Worm (Caenorhabditis elegans) whole organism, mixed stage, embryonic: Measurements from ENCODE around the gene srj-52.

Experiments
- M03D4.4 ChIP-seq: sonication (generic microtip); optimal IDR thresholded peaks from 2 replicates; lab custom pipeline; 2017; ENCODE audit warnings: mild to moderate bottlenecking, missing genetic modification characterization, missing compliant biosample characterization
- bed-3 ChIP-seq: fragments of 200-800 bp; sonication (Bioruptor generic); optimal IDR thresholded peaks from 3 replicates; lab custom pipeline; 2018; ENCODE audit warnings: mild to moderate bottlenecking, missing genetic modification characterization, moderate library complexity, missing compliant biosample characterization
- blmp-1 ChIP-seq: fragments of 150-350 bp; optimal IDR thresholded peaks from 2 replicates; lab custom pipeline; 2014; ENCODE audit warnings: missing biosample characterization, missing genetic modification characterization
- ceh-39 ChIP-seq: fragments of 150-350 bp; optimal IDR thresholded peaks from 2 replicates; lab custom pipeline; 2014; ENCODE audit warnings: missing biosample characterization, missing genetic modification characterization
- ceh-83 ChIP-seq: fragments of 200-800 bp; sonication (Bioruptor generic); optimal IDR thresholded peaks from 2 replicates; lab custom pipeline; 2018; ENCODE audit warnings: mild to moderate bottlenecking, missing genetic modification characterization, missing compliant biosample characterization
- drap-1 ChIP-seq: fragments of 200-800 bp; sonication (Bioruptor generic); optimal IDR thresholded peaks from 3 replicates; lab custom pipeline; 2018; ENCODE audit warnings: mild to moderate bottlenecking, missing genetic modification characterization, missing compliant biosample characterization
- elt-3 ChIP-seq: fragments of 150-350 bp; optimal IDR thresholded peaks from 2 replicates; lab custom pipeline; 2014; ENCODE audit warnings: missing biosample characterization, missing genetic modification characterization
- flh-1 ChIP-seq: fragments of 200-800 bp; sonication (Bioruptor generic); optimal IDR thresholded peaks from 2 replicates; lab custom pipeline; 2018; ENCODE audit warnings: mild to moderate bottlenecking, missing genetic modification characterization, moderate library complexity, missing compliant biosample characterization
- ham-2 ChIP-seq: fragments of 200-800 bp; sonication (Bioruptor generic); optimal IDR thresholded peaks from 2 replicates; lab custom pipeline; 2018; ENCODE audit warnings: mild to moderate bottlenecking, missing genetic modification characterization, missing compliant biosample characterization
- hlh-1 ChIP-seq: fragments of 150-350 bp; optimal IDR thresholded peaks from 2 replicates; lab custom pipeline; 2014; ENCODE audit warnings: missing biosample characterization, missing genetic modification reagents, missing genetic modification characterization
- lin-13 ChIP-seq: fragments of 150-350 bp; optimal IDR thresholded peaks from 2 replicates; lab custom pipeline; 2014; ENCODE audit warnings: missing biosample characterization, missing genetic modification characterization
- lsy-2 ChIP-seq: fragments of 150-350 bp; optimal IDR thresholded peaks from 2 replicates; lab custom pipeline; 2014; ENCODE audit warnings: missing biosample characterization, missing genetic modification characterization
- mab-5 ChIP-seq: fragments of 150-350 bp; optimal IDR thresholded peaks from 2 replicates; lab custom pipeline; 2014; ENCODE audit warnings: missing biosample characterization, missing genetic modification characterization
- mls-2 ChIP-seq: sonication (generic microtip); optimal IDR thresholded peaks from 2 replicates; lab custom pipeline; 2016; ENCODE audit warnings: mild to moderate bottlenecking, missing genetic modification characterization, moderate library complexity, missing compliant biosample characterization
- nhr-28 ChIP-seq: fragments of 150-350 bp; optimal IDR thresholded peaks from 2 replicates; lab custom pipeline; 2014; ENCODE audit warnings: missing biosample characterization, missing genetic modification characterization
- nhr-76 ChIP-seq: sonication (generic microtip); optimal IDR thresholded peaks from 2 replicates; lab custom pipeline; 2017; ENCODE audit warnings: missing biosample characterization, missing genetic modification characterization
- pha-4 ChIP-seq: fragments of 150-350 bp; optimal IDR thresholded peaks from 2 replicates; lab custom pipeline; 2018; ENCODE audit warnings: missing biosample characterization, missing genetic modification reagents, missing genetic modification characterization
- sem-2 ChIP-seq: fragments of 200-800 bp; sonication (Bioruptor generic); optimal IDR thresholded peaks from 2 replicates; lab custom pipeline; 2018; ENCODE audit warnings: mild to moderate bottlenecking, missing genetic modification characterization, missing compliant biosample characterization
- snpc-4 ChIP-seq: fragments of 150-350 bp; optimal IDR thresholded peaks from 2 replicates; lab custom pipeline; 2014; ENCODE audit warnings: missing biosample characterization, missing genetic modification characterization
- sptf-1 ChIP-seq: sonication (generic microtip); optimal IDR thresholded peaks from 2 replicates; lab custom pipeline; 2017; ENCODE audit warnings: mild to moderate bottlenecking, missing genetic modification characterization, moderate library complexity, missing compliant biosample characterization
- tbx-8 ChIP-seq: fragments of 200-800 bp; sonication (Bioruptor generic); optimal IDR thresholded peaks from 2 replicates; lab custom pipeline; 2018; ENCODE audit warnings: mild to moderate bottlenecking, missing genetic modification characterization, moderate library complexity, missing compliant biosample characterization
- unc-120 ChIP-seq: sonication (generic microtip); optimal IDR thresholded peaks from 2 replicates; lab custom pipeline; 2017; ENCODE audit warnings: missing genetic modification characterization, missing compliant biosample characterization; ENCODE audit not compliant: poor library complexity, severe bottlenecking
- unc-62 ChIP-seq: fragments of 150-350 bp; optimal IDR thresholded peaks from 2 replicates; lab custom pipeline; 2014; ENCODE audit warnings: missing biosample characterization, missing genetic modification reagents, missing genetic modification characterization

srj-52 gene

DNA sequence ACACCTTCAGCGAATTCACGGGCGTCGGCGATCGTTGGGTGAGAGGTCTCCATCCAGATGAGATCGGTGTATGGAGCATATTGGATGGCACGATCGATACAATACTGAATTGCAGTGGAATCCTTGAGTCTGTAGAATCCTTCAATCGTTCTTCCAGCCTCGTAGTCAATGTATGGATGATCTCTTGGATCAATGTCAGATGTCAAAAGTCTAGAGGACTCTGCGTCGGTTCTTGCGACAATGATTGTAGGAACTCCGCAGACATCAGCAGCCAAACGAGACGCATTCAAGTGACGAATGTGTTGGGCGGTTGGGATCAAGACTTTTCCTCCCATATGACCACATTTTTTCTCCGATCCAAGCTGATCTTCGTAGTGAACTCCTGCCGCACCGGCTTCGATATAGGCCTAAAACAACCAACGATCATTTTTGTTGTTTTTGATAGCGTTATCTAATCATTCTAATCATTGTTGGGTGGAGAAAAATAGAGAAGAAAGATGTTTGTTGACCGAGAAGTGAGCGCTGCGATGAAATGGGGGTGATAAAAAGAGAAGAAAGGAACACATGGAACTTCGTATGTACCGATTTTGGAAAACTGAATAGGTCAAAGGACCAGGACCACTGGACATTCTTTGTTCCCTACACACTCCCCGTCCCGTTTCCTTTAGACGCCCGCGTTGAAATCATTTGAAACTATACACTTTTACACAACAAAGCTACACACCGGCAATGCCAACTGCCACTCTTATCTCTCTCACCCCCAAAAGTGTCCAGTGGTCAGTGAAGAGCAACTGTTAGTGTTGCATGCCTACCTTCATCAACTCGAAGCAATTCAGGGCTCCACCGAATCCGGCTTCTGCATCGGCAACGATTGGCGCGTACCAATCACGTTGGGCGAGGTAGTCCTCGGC, 31.0 kb upstream of the srj-52 start:
- TF ChIP-seq sptf-1 (no peak), unc-62 (GFP tag; lab: Kevin White, UChicago) (no peak), snpc-4 (tag; lab: Kevin White, UChicago) (no peak), unc-120 (tag; lab: Kevin White, UChicago) (peak; percentile 30), hlh-1 (tag; lab: Kevin White, UChicago) (peak; percentile 77)

DNA sequence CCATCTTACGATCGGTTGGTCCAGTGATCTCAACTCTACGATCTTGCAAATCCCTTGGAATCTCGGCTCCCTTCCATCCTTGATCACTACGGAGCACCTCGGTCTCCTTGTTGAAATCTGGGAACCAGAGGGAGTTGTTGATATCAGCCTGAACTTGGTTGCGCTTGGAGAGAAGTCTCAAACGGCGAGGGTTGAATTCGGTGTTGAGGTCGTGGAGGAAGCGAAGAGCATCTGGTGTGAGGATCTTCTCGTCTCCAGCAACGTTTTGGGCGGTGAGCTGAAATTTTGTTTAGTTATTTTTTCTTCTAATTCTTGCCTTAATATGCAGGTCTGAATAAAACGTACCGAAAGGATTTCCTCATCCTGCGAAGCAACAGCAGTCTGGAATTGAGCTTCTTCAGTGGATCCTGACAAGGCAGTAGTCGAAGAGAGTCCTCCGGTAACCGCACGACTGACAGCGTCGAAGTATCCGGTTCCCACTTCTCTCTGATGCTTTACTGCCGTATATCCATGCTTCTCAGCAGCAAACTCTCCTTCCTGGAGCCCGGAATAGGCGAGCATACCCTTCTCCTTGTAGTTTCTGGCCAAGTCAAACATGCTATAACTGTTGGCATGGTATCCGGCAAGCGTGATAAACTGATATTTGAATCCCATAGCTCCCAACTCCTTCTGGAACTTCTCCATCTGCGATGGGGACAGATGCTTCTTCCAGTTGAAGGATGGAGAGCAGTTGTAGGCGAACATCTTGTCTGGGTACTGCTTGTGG, 30.2 kb upstream of the srj-52 start:
- no peak for TF ChIP-seq nhr-28 (tag; lab: Kevin White, UChicago)
- TF ChIP-seq nhr-76 (tag; lab: Kevin White, UChicago) = no peak
- no peak for TF ChIP-seq M03D4.4 (tag; lab: Kevin White, UChicago)
- TF ChIP-seq pha-4 (tag; lab: Kevin White, UChicago) = no peak
- no peak for TF ChIP-seq lin-13 (tag; lab: Kevin White, UChicago)
- no peak for TF ChIP-seq flh-1 (GFP tag; lab: Kevin White, UChicago)
- TF ChIP-seq sptf-1 = no peak
- no peak for TF ChIP-seq tbx-8 (GFP tag; lab: Kevin White, UChicago)
- TF ChIP-seq ham-2 (GFP tag; lab: Kevin White, UChicago) = no peak
- no peak for TF ChIP-seq drap-1 (GFP tag; lab: Kevin White, UChicago)

DNA sequence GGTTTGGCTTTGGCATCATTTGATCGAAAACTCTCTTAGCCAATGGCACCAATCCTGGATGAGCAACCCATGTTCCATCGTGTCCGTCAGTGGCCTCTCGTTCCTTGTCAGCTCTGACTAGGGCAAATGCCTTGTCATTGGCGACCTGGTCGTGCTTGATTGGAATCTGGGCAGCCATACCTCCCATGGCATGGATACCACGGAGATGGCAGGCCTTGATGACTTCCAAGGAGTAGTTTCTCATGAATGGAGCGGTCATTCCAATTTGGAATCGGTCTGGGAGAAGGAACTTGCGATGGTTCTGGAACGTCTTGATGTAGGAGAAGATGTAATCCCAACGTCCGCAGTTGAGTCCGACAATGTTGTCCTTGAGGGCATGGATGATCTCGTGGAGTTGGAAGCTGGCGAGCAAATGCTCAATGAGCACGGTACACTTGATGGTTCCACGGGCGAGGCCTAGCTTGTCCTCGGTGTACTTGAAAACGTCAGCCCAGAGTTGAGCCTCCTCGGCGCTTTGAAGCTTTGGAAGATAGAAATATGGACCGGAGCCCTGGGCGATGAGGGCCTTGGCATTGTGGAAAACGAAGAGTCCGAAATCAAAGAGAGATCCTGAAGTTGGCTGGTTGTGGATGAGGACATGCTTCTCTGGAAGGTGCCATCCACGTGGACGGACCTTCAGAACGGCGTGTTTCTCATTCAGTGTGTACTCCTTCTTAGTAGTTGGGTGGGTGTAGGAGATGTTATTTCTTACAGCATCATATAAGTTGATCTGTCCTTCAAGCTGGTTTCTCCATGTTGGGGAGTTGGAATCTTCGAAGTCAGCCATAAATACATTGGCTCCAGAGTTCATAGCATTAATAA, 29.4 kb upstream of the srj-52 start:
- TF ChIP-seq hlh-1 (tag; lab: Kevin White, UChicago) = no peak

DNA sequence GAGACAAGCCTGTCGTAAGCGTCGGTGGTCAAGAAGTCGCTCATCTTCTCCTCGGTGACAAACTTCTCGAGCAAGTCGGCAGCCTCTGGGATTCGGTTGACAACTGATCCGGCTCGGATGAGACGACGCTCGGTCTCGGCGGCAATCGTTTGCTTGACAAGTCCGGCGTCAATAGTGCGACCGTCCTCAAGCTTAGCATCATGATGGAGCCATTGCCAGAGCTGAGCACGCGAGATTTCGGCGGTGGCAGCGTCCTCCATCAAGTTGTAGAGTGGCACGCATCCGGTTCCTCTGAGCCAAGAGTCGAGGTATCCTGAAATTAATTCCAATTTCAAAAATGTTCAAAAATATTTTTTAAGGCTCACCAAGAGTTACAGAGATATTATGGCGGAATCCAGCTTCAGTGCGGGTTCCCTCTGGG, 28.7 kb upstream of the srj-52 start:
- TF ChIP-seq unc-62 (GFP tag; lab: Kevin White, UChicago) (no peak), mls-2 (tag; lab: Kevin White, UChicago) (no peak), bed-3 (GFP tag; lab: Kevin White, UChicago) (no peak)
- TF ChIP-seq, all 35 proteins: peak for 0

DNA sequence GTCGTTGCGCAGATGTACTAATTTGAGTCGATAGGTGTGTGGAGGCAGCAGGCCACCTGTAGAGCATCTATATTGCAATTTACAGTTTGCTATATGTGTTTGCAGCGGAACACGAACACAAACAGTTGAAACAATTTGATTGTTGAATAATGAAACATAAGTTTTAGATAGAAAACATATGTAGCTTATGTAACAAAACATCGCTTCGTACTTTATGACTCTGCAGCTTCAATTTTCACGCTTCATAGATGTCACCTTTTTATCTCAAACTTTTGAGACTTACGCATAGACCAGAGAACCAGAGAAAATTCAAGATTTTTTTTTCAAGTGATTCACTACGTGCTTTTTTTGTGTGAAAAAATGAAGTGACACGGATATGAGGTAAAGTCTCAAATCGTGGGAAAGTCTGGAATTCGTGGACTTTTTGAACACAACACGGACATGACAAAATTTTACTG, 28.1 kb upstream of the srj-52 start, which contains the start of gene fbxb-72:
Gene fbxb-72 (minus strand): TSS at position 58 of the 458 bp plus-strand sequence.
- peak; percentile 44 for TF ChIP-seq ceh-39 (tag; lab: Kevin White, UChicago)
- no peak for TF ChIP-seq sem-2 (GFP tag; lab: Kevin White, UChicago)
- TF ChIP-seq tbx-8 (GFP tag; lab: Kevin White, UChicago) = no peak
- TF ChIP-seq hlh-1 (tag; lab: Kevin White, UChicago) = peak; percentile 9
- peak; percentile 18 for TF ChIP-seq sptf-1
- TF ChIP-seq, all 35 proteins: peak for 3

DNA sequence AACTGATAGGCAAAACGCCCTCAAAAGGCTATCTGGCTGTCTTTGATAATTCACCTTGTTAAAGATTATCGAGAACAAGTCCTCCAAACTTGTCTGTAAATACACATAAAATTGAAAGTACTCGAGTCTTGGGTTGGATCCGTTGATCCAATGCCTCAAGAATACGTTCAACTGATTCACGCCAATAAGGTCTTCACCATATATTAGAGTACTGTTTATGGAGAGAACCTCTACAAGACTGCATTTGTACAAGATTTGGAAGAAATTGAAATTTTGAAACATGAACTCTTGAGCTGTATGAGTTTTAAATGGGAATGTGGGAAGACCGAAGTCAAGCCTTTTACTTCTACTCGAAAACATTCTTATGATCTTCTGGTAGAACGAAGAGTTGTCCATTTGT, 27.1 kb upstream of the srj-52 start:
- TF ChIP-seq tbx-8 (GFP tag; lab: Kevin White, UChicago) (no peak), nhr-28 (tag; lab: Kevin White, UChicago) (no peak), elt-3 (no peak), mab-5 (tag; lab: Kevin White, UChicago) (no peak), bed-3 (GFP tag; lab: Kevin White, UChicago) (no peak), sem-2 (GFP tag; lab: Kevin White, UChicago) (no peak), lsy-2 (tag; lab: Kevin White, UChicago) (no peak), ceh-83 (no peak), sptf-1 (no peak), ceh-39 (tag; lab: Kevin White, UChicago) (no peak), blmp-1 (no peak), drap-1 (GFP tag; lab: Kevin White, UChicago) (no peak)
